Fruit fly (Drosophila melanogaster) whole organism, prepupa: Measurements from ENCODE around the gene sphe.

Source experiments
- CG10631 ChIP-seq: fragments of 200-800 bp; sonication (Bioruptor generic); optimal IDR thresholded peaks from 2 replicates; lab custom pipeline; 2016; ENCODE audit warnings: missing biosample characterization, missing genetic modification characterization
- CG11902 ChIP-seq: fragments of 200-800 bp; sonication (Bioruptor generic); optimal IDR thresholded peaks from 3 replicates; lab custom pipeline; 2016; ENCODE audit warnings: missing biosample characterization, missing genetic modification characterization
- CG1621 ChIP-seq: fragments of 200-800 bp; sonication (Bioruptor generic); optimal IDR thresholded peaks from 3 replicates; lab custom pipeline; 2018; ENCODE audit warnings: missing biosample characterization, mild to moderate bottlenecking, missing genetic modification characterization
- CG16779 ChIP-seq: fragments of 200-800 bp; sonication (Bioruptor generic); optimal IDR thresholded peaks from 3 replicates; lab custom pipeline; 2017; ENCODE audit warnings: missing biosample characterization, mild to moderate bottlenecking, missing genetic modification characterization
- CG32006 ChIP-seq: fragments of 200-800 bp; sonication (Bioruptor generic); optimal IDR thresholded peaks from 3 replicates; lab custom pipeline; 2017; ENCODE audit warnings: missing biosample characterization, mild to moderate bottlenecking, missing genetic modification characterization
- CG34406 ChIP-seq: fragments of 200-800 bp; sonication (Bioruptor generic); optimal IDR thresholded peaks from 3 replicates; lab custom pipeline; 2016; ENCODE audit warnings: missing biosample characterization, missing genetic modification characterization
- CG3919 ChIP-seq: fragments of 200-800 bp; sonication (Bioruptor generic); optimal IDR thresholded peaks from 3 replicates; lab custom pipeline; 2016; ENCODE audit warnings: missing biosample characterization, missing genetic modification characterization
- CG4318 ChIP-seq: fragments of 200-800 bp; sonication (Bioruptor generic); optimal IDR thresholded peaks from 3 replicates; lab custom pipeline; 2017; ENCODE audit warnings: missing biosample characterization, mild to moderate bottlenecking, missing genetic modification characterization
- CG6163 ChIP-seq: fragments of 200-800 bp; sonication (Bioruptor generic); IDR thresholded peaks from 3 replicates; pipeline ENCODE4 v1.3.6; 2022; ENCODE audit warnings: missing biosample characterization, missing genetic modification characterization
- CG6792 ChIP-seq: fragments of 200-800 bp; sonication (Bioruptor generic); optimal IDR thresholded peaks from 3 replicates; lab custom pipeline; 2016; ENCODE audit warnings: missing biosample characterization, missing genetic modification characterization
- CG7368 ChIP-seq: fragments of 200-800 bp; sonication (Bioruptor generic); optimal IDR thresholded peaks from 3 replicates; lab custom pipeline; 2016; ENCODE audit warnings: missing biosample characterization, missing genetic modification characterization
- CG8119 ChIP-seq: fragments of 200-800 bp; sonication (Bioruptor generic); IDR thresholded peaks from 3 replicates; pipeline ENCODE4 v1.3.6; 2022; ENCODE audit warnings: missing biosample characterization, missing genetic modification characterization
- CG8319 ChIP-seq: fragments of 200-800 bp; sonication (Bioruptor generic); optimal IDR thresholded peaks from 3 replicates; lab custom pipeline; 2016; ENCODE audit warnings: missing biosample characterization, missing genetic modification characterization
- CG8632 ChIP-seq: fragments of 200-800 bp; sonication (Bioruptor generic); optimal IDR thresholded peaks from 3 replicates; lab custom pipeline; 2016; ENCODE audit warnings: missing biosample characterization, missing genetic modification characterization
- CG9139 ChIP-seq: fragments of 200-800 bp; sonication (Bioruptor generic); optimal IDR thresholded peaks from 3 replicates; lab custom pipeline; 2017; ENCODE audit warnings: missing biosample characterization, mild to moderate bottlenecking, missing genetic modification characterization
- Eip78C ChIP-seq: fragments of 200-800 bp; sonication (Bioruptor generic); peaks from one replicate; lab custom pipeline; 2016; ENCODE audit warnings: missing biosample characterization, missing genetic modification characterization
- Eip93F ChIP-seq: fragments of 200-800 bp; sonication (Bioruptor generic); optimal IDR thresholded peaks from 2 replicates; lab custom pipeline; 2016; ENCODE audit warnings: missing biosample characterization, mild to moderate bottlenecking, missing genetic modification characterization
- Ets21C ChIP-seq: fragments of 200-800 bp; sonication (Bioruptor generic); optimal IDR thresholded peaks from 3 replicates; lab custom pipeline; 2016; ENCODE audit warnings: missing biosample characterization, missing genetic modification characterization
- Ets96B ChIP-seq: fragments of 200-800 bp; optimal IDR thresholded peaks from 2 replicates; lab custom pipeline; 2019; ENCODE audit warnings: missing biosample characterization, mild to moderate bottlenecking, missing genetic modification characterization, moderate library complexity
- Hr38 ChIP-seq: sonication (Bioruptor generic); optimal IDR thresholded peaks from 2 replicates; lab custom pipeline; 2016; ENCODE audit warnings: missing biosample characterization, missing genetic modification characterization
- Hr39 ChIP-seq: fragments of 200-800 bp; sonication (Bioruptor generic); optimal IDR thresholded peaks from 2 replicates; lab custom pipeline; 2016; ENCODE audit warnings: missing biosample characterization, missing genetic modification characterization
- Hr4 ChIP-seq: fragments of 200-800 bp; sonication (Bioruptor generic); optimal IDR thresholded peaks from 3 replicates; lab custom pipeline; 2016; ENCODE audit warnings: missing biosample characterization, missing genetic modification characterization
- Met ChIP-seq: fragments of 200-800 bp; sonication (Bioruptor generic); optimal IDR thresholded peaks from 3 replicates; lab custom pipeline; 2016; ENCODE audit warnings: missing biosample characterization, missing genetic modification characterization
- OdsH ChIP-seq: fragments of 200-800 bp; sonication (Bioruptor generic); optimal IDR thresholded peaks from 3 replicates; lab custom pipeline; 2016; ENCODE audit warnings: missing biosample characterization, missing genetic modification characterization
- Smox ChIP-seq: fragments of 200-800 bp; sonication (Bioruptor generic); optimal IDR thresholded peaks from 3 replicates; lab custom pipeline; 2016; ENCODE audit warnings: missing biosample characterization, missing genetic modification characterization
- Sox102F ChIP-seq: fragments of 200-800 bp; sonication (Bioruptor generic); optimal IDR thresholded peaks from 2 replicates; lab custom pipeline; 2016; ENCODE audit warnings: missing biosample characterization, mild to moderate bottlenecking, missing genetic modification characterization
- Sox14 ChIP-seq: fragments of 200-800 bp; sonication (Bioruptor generic); optimal IDR thresholded peaks from 3 replicates; lab custom pipeline; 2016; ENCODE audit warnings: missing biosample characterization, missing genetic modification characterization
- Sox15 ChIP-seq: fragments of 200-800 bp; sonication (Bioruptor generic); optimal IDR thresholded peaks from 3 replicates; lab custom pipeline; 2016; ENCODE audit warnings: missing biosample characterization, missing genetic modification characterization
- acj6 ChIP-seq: fragments of 200-800 bp; sonication (Bioruptor generic); optimal IDR thresholded peaks from 3 replicates; lab custom pipeline; 2016; ENCODE audit warnings: missing biosample characterization, missing genetic modification characterization
- dac ChIP-seq: fragments of 200-800 bp; sonication (Bioruptor generic); optimal IDR thresholded peaks from 2 replicates; lab custom pipeline; 2017; ENCODE audit warnings: missing biosample characterization, mild to moderate bottlenecking, missing genetic modification characterization
- dsx ChIP-seq: fragments of 200-800 bp; optimal IDR thresholded peaks from 3 replicates; lab custom pipeline; 2019; ENCODE audit warnings: missing biosample characterization, mild to moderate bottlenecking, missing genetic modification characterization, moderate library complexity; ENCODE audit not compliant: poor library complexity, severe bottlenecking
- eg ChIP-seq: fragments of 200-800 bp; sonication (Bioruptor generic); IDR thresholded peaks from 3 replicates; pipeline ENCODE4 v1.3.6; 2022; ENCODE audit warnings: missing biosample characterization, missing genetic modification characterization
- esn ChIP-seq: fragments of 200-800 bp; sonication (Bioruptor generic); optimal IDR thresholded peaks from 2 replicates; lab custom pipeline; 2016; ENCODE audit warnings: missing biosample characterization, mild to moderate bottlenecking, missing genetic modification characterization, moderate library complexity
- fd59A ChIP-seq: fragments of 200-800 bp; sonication (Bioruptor generic); optimal IDR thresholded peaks from 2 replicates; lab custom pipeline; 2017; ENCODE audit warnings: missing biosample characterization, mild to moderate bottlenecking, missing genetic modification characterization, missing genetic modification reagents
- fd85E ChIP-seq: fragments of 200-800 bp; sonication (Bioruptor generic); optimal IDR thresholded peaks from 3 replicates; lab custom pipeline; 2016; ENCODE audit warnings: missing biosample characterization, missing genetic modification characterization
- fkh ChIP-seq: fragments of 200-800 bp; sonication (Bioruptor generic); optimal IDR thresholded peaks from 3 replicates; lab custom pipeline; 2017; ENCODE audit warnings: missing biosample characterization, mild to moderate bottlenecking, missing genetic modification characterization, moderate library complexity
- lz ChIP-seq: fragments of 200-800 bp; sonication (Bioruptor generic); optimal IDR thresholded peaks from 3 replicates; lab custom pipeline; 2016; ENCODE audit warnings: missing biosample characterization, missing genetic modification characterization
- salr ChIP-seq, 2 experiments: fragments of 200-800 bp; sonication (Bioruptor generic); optimal IDR thresholded peaks; 3 replicates each; lab custom pipeline; 2016 to 2018; ENCODE audit warnings: missing biosample characterization in 2 of 2, missing genetic modification characterization in 2 of 2, mild to moderate bottlenecking in 1 of 2
- ss ChIP-seq, 2 experiments: fragments of 200-800 bp; sonication (Bioruptor generic); optimal IDR thresholded peaks; 2 replicates in 1 of 2; 3 replicates in 1 of 2; lab custom pipeline; 2017 to 2018; ENCODE audit warnings: mild to moderate bottlenecking in 2 of 2, missing biosample characterization in 2 of 2, missing genetic modification characterization in 2 of 2, moderate library complexity in 1 of 2
- svp ChIP-seq: fragments of 200-800 bp; sonication (Bioruptor generic); peaks from one replicate; lab custom pipeline; 2016; ENCODE audit warnings: missing biosample characterization, missing genetic modification characterization
- topi ChIP-seq: fragments of 200-800 bp; sonication (Bioruptor generic); optimal IDR thresholded peaks from 3 replicates; lab custom pipeline; 2016; ENCODE audit warnings: missing biosample characterization, missing genetic modification characterization
- vri ChIP-seq: fragments of 200-800 bp; sonication (Bioruptor generic); optimal IDR thresholded peaks from 3 replicates; lab custom pipeline; 2016; ENCODE audit warnings: missing biosample characterization, mild to moderate bottlenecking, missing genetic modification characterization

Gene sphe

dm6 chrX:16733244-16733643, 31.5 kb upstream of the sphe start:
- no peak for TF ChIP-seq Sox102F (GFP tag; lab: Kevin White, UChicago)
- no peak for TF ChIP-seq Sox14
- TF ChIP-seq CG34406 = no peak
- no peak for TF ChIP-seq OdsH (GFP tag; lab: Kevin White, UChicago)
- TF ChIP-seq salr (GFP tag; optimal IDR thresholded peaks at IDR 0.05; lab: Kevin White, UChicago) = no peak
- TF ChIP-seq CG3919 (GFP tag; lab: Kevin White, UChicago) = no peak
- no peak for TF ChIP-seq ss (GFP tag; optimal IDR thresholded peaks at IDR 0.05; lab: Kevin White, UChicago)
- no peak for TF ChIP-seq CG10631
- no peak for TF ChIP-seq CG8319 (GFP tag; lab: Kevin White, UChicago)
- TF ChIP-seq vri (GFP tag; lab: Kevin White, UChicago) = no peak
- no peak for TF ChIP-seq Hr4
- TF ChIP-seq CG6163 (GFP tag; lab: Robert Waterston, UW) = no peak
- no peak for TF ChIP-seq Met
- TF ChIP-seq eg (GFP tag; lab: Robert Waterston, UW) = no peak
- TF ChIP-seq Eip78C = no peak
- TF ChIP-seq Smox (GFP tag; lab: Kevin White, UChicago) = no peak

DNA sequence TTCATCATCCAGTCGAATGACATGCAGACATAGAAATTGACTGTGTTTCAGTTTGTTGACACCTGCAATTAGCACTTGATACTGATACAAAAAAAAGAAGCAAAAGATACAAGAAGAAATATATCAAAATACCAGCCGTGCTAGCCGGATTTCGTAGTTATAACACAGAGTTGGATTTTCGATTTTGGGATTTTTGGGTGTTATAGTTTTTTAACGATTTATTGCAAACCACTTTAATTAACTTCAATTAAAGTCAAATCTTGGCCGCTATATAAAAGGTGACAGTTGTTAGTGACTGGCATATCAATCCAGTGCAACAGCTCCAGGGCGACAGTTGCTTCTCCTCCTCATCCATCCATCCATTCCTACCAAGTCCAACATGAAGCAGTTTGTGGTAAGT, 29.0 kb upstream of the sphe start, which contains the start of gene TwdlX:
TwdlX (plus strand) TSS at position 301 of the 400 bp plus-strand sequence.
- TF ChIP-seq Hr39 (GFP tag; lab: Kevin White, UChicago) (no peak), OdsH (GFP tag; lab: Kevin White, UChicago) (no peak), topi (GFP tag; lab: Kevin White, UChicago) (no peak), Eip93F (GFP tag; lab: Kevin White, UChicago) (no peak), fd85E (GFP tag; lab: Kevin White, UChicago) (no peak), svp (no peak), CG6792 (GFP tag; lab: Kevin White, UChicago) (no peak), Eip78C (no peak), CG8119 (GFP tag; lab: Robert Waterston, UW) (no peak), fd59A (no peak), CG1621 (tag; lab: Kevin White, UChicago) (no peak), fkh (GFP tag; lab: Kevin White, UChicago) (no peak), dac (GFP tag; lab: Kevin White, UChicago) (no peak), Ets21C (GFP tag; lab: Kevin White, UChicago) (no peak), CG4318 (GFP tag; lab: Kevin White, UChicago) (no peak)

DNA sequence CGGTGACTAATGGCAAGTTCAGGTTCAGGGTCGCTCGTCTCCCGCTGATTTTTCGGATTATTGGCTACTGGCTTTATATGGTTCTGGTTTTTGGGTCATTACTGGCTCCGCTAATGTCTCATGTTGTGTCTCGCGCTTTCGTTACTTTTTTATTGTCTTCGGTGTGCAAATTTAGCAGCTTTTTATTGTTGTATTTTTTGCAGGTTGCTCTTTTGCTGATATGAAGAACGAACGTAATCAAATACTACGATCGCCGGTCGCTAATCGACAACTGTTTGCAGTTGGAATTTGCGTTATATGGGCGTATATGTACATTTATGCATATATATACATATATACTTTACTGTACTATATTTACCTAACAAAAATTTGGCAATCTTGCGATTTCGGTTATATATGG, 22.8 kb upstream of the sphe start:
- no peak for TF ChIP-seq ss (GFP tag; optimal IDR thresholded peaks at IDR 0.05; lab: Kevin White, UChicago)
- no peak for TF ChIP-seq topi (GFP tag; lab: Kevin White, UChicago)
- TF ChIP-seq fkh (GFP tag; lab: Kevin White, UChicago) = peak; percentile 13

DNA sequence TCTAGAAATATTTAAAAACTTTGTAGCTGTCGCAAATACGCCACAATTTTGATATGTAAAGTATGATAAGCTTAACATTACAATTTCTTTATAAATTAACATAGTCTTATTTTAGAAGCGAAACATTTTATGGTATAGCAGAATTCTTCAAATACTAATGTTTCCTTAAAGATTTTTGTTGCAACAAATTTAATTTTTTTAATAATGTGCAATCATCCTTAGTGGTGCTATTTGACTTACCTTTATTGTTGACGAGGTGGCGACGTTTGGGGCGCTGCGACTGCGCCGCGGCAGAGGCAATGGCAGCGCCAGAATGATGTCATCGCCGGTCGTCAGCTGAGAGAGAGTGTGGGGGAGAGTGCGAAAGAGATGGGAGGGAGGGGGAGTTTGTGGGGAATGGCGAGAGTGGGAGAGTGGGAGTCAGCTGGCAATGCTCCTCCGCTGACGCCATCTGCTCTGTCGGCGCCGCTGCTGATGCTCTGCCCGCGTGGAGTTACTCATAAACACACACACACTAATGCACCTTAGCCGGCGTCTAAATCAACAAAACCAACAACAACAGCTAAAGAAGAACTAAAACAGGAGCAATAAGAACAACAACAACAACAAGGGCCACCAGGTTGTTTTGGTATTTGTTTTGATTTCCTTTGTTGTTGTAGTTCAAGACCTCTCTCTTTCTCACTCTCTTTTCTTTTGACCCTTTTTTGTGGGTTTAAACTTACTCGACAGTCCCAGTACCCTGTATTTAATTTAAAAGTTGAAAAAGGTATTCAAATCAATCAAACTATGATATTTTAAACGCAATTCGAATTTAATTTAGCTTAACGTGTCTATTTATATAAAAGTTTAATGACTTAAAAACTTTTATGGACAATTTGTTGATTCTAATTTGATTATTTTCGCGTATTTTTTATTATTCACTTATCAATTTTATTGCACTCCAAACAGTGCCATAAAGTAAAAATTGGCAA, 21.7 kb upstream of the sphe start:
- TF ChIP-seq topi (GFP tag; lab: Kevin White, UChicago) (peak; percentile 73), eg (GFP tag; lab: Robert Waterston, UW) (peak; percentile 72), Eip78C (peak; percentile 84), fd85E (GFP tag; lab: Kevin White, UChicago) (no peak), CG9139 (GFP tag; lab: Kevin White, UChicago) (peak; percentile 87), esn (GFP tag; lab: Kevin White, UChicago) (peak; percentile 78), Sox15 (GFP tag; lab: Kevin White, UChicago) (peak; percentile 34), acj6 (peak; percentile 65), Hr38 (GFP tag; lab: Kevin White, UChicago) (no peak), CG8119 (GFP tag; lab: Robert Waterston, UW) (peak; percentile 85), Met (peak; percentile 48), Ets96B (tag; lab: Kevin White, UChicago) (peak; percentile 67), CG11902 (GFP tag; lab: Kevin White, UChicago) (no peak), CG34406 (peak; percentile 47), CG32006 (GFP tag; lab: Kevin White, UChicago) (peak; percentile 82), CG16779 (tag; lab: Kevin White, UChicago) (no peak), CG8632 (GFP tag; lab: Kevin White, UChicago) (peak; percentile 66), Sox102F (GFP tag; lab: Kevin White, UChicago) (peak; percentile 74), dac (GFP tag; lab: Kevin White, UChicago) (peak; percentile 55), dsx (GFP tag; lab: Kevin White, UChicago) (no peak), CG7368 (GFP tag; lab: Kevin White, UChicago) (no peak), OdsH (GFP tag; lab: Kevin White, UChicago) (peak; percentile 70), lz (GFP tag; lab: Kevin White, UChicago) (peak; percentile 83), Eip93F (GFP tag; lab: Kevin White, UChicago) (no peak), Hr4 (peak; percentile 74), svp (peak; percentile 72), vri (GFP tag; lab: Kevin White, UChicago) (peak; percentile 84)
